Worm (Caenorhabditis elegans): Measurements from ENCODE around the gene lsm-4.

The lsm-4 gene

ce11 chrII:7253073-7253472, at the start of gene lsm-4:
lsm-4 (minus strand) TSS chrII:7253163.
- TF ChIP-seq pha-4 (tag; optimal IDR thresholded peaks at IDR 0.05), result peak; percentile 29
- TF ChIP-seq nhr-43 (tag; optimal IDR thresholded peaks at IDR 0.05; ENCODE audit: poor library complexity, severe bottlenecking), result no peak
- TF ChIP-seq nhr-12 (tag; optimal IDR thresholded peaks at IDR 0.05), result no peak
- no peak for TF ChIP-seq nhr-28 (tag; optimal IDR thresholded peaks at IDR 0.05)

- TF ChIP-seq lin-15B (tag; optimal IDR thresholded peaks at IDR 0.05) (peak; percentile 47), ceh-82 (tag; optimal IDR thresholded peaks at IDR 0.05) (peak; percentile 29), lsy-12 (tag; optimal IDR thresholded peaks at IDR 0.05) (peak; percentile 25), aly-2 (tag; optimal IDR thresholded peaks at IDR 0.05) (no peak), snpc-4 (tag; optimal IDR thresholded peaks at IDR 0.05) (peak; percentile 83), ztf-4 (tag; optimal IDR thresholded peaks at IDR 0.05) (no peak), nhr-25 (tag; optimal IDR thresholded peaks at IDR 0.05) (peak; percentile 69), R02D3.7 (tag; optimal IDR thresholded peaks at IDR 0.05) (peak; percentile 53), ceh-28 (tag; optimal IDR thresholded peaks at IDR 0.05) (no peak), nhr-43 (tag; optimal IDR thresholded peaks at IDR 0.05; ENCODE audit: poor library complexity, severe bottlenecking) (peak; percentile 75), jun-1 (tag; optimal IDR thresholded peaks at IDR 0.05) (peak; percentile 31), elt-2 (tag; optimal IDR thresholded peaks at IDR 0.05) (peak; percentile 47), nhr-28 (tag; optimal IDR thresholded peaks at IDR 0.05) (no peak)
Observed at ce11 chrII:7301670-7302151, 48.7 kb upstream of the lsm-4 start, which contains the start of gene cul-4. cul-4 (plus strand) TSS chrII:7302101.

- TF ChIP-seq nhr-11 (tag; optimal IDR thresholded peaks at IDR 0.05) (no peak), egl-5 (tag; optimal IDR thresholded peaks at IDR 0.05) (no peak), nhr-12 (tag; optimal IDR thresholded peaks at IDR 0.05) (no peak), lin-15B (tag; optimal IDR thresholded peaks at IDR 0.05) (no peak), ceh-9 (tag; optimal IDR thresholded peaks at IDR 0.05) (no peak), egl-27 (tag; optimal IDR thresholded peaks at IDR 0.05) (no peak), mdl-1 (tag; optimal IDR thresholded peaks at IDR 0.05) (no peak), snpc-4 (tag; optimal IDR thresholded peaks at IDR 0.05) (no peak), lsy-12 (tag; optimal IDR thresholded peaks at IDR 0.05) (no peak), jun-1 (tag; optimal IDR thresholded peaks at IDR 0.05) (no peak), pha-4 (tag; optimal IDR thresholded peaks at IDR 0.05) (no peak), pqm-1 (tag; optimal IDR thresholded peaks at IDR 0.05) (no peak), nhr-237 (tag; optimal IDR thresholded peaks at IDR 0.05) (no peak), nhr-25 (tag; optimal IDR thresholded peaks at IDR 0.05) (no peak), nhr-43 (tag; optimal IDR thresholded peaks at IDR 0.05; ENCODE audit: poor library complexity, severe bottlenecking) (no peak), ceh-16 (tag; optimal IDR thresholded peaks at IDR 0.05) (no peak), mml-1 (tag; optimal IDR thresholded peaks at IDR 0.05) (no peak), fkh-10 (GFP tag; optimal IDR thresholded peaks at IDR 0.05) (no peak), ZK546.5 (tag; optimal IDR thresholded peaks at IDR 0.05) (no peak)
Observed at ce11 chrII:7299042-7299441, 46.1 kb upstream of the lsm-4 start, which contains the start of gene C30G12.1. C30G12.1 (plus strand) TSS chrII:7299342.

- TF ChIP-seq sea-2 (GFP tag; optimal IDR thresholded peaks at IDR 0.05), result no peak
- no peak for TF ChIP-seq mdl-1 (tag; optimal IDR thresholded peaks at IDR 0.05)
- no peak for TF ChIP-seq lsy-12 (tag; optimal IDR thresholded peaks at IDR 0.05)
- TF ChIP-seq tbx-2 (tag; optimal IDR thresholded peaks at IDR 0.05), result no peak
- no peak for TF ChIP-seq ceh-9 (tag; optimal IDR thresholded peaks at IDR 0.05)
- no peak for TF ChIP-seq fos-1 (tag; optimal IDR thresholded peaks at IDR 0.05)
- TF ChIP-seq aly-2 (tag; optimal IDR thresholded peaks at IDR 0.05), result no peak
Observed at ce11 chrII:7298197-7298682, 45.3 kb upstream of the lsm-4 start, which contains the start of gene puf-8. puf-8 (minus strand) TSS chrII:7298247.

- no peak for TF ChIP-seq fos-1 (tag; optimal IDR thresholded peaks at IDR 0.05)
- no peak for TF ChIP-seq unc-39 (tag; optimal IDR thresholded peaks at IDR 0.05)
Observed at ce11 chrII:7295917-7296316, 43.0 kb upstream of the lsm-4 start, which contains the start of gene C30G12.6. C30G12.6 (minus strand) TSS chrII:7296017.

- peak; percentile 85 for TF ChIP-seq elt-2 (tag; optimal IDR thresholded peaks at IDR 0.05)
- no peak for TF ChIP-seq fos-1 (tag; optimal IDR thresholded peaks at IDR 0.05)
- no peak for TF ChIP-seq elt-3 (tag; optimal IDR thresholded peaks at IDR 0.05)
- TF ChIP-seq ZK546.5 (tag; optimal IDR thresholded peaks at IDR 0.05), result no peak
- TF ChIP-seq mml-1 (tag; optimal IDR thresholded peaks at IDR 0.05), result no peak
- TF ChIP-seq ceh-9 (tag; optimal IDR thresholded peaks at IDR 0.05), result no peak
- TF ChIP-seq pqm-1 (tag; optimal IDR thresholded peaks at IDR 0.05), result peak; percentile 92
Observed at ce11 chrII:7289923-7290476, 37.0 kb upstream of the lsm-4 start, which contains the start of gene C30G12.2. C30G12.2 (plus strand) TSS chrII:7290426.
